Worm (Caenorhabditis elegans) whole organism, midembryonic: ENCODE results near the gene emre-1.
A peak's percentile ranks its signal among the peaks of the same experiment; 100 is the strongest.

Experiments used
- T22C8.4 ChIP-seq: fragments of 200-800 bp; sonication (Bioruptor generic); IDR thresholded peaks from 2 replicates; pipeline ENCODE4 v1.3.6; 2022; ENCODE audit warnings: missing genetic modification characterization, missing compliant biosample characterization
- ztf-29 ChIP-seq: fragments of 200-800 bp; sonication (Bioruptor generic); IDR thresholded peaks from 2 replicates; pipeline ENCODE4 v1.3.6; 2022; ENCODE audit warnings: missing genetic modification reagents, missing genetic modification characterization, missing compliant biosample characterization

DNA sequence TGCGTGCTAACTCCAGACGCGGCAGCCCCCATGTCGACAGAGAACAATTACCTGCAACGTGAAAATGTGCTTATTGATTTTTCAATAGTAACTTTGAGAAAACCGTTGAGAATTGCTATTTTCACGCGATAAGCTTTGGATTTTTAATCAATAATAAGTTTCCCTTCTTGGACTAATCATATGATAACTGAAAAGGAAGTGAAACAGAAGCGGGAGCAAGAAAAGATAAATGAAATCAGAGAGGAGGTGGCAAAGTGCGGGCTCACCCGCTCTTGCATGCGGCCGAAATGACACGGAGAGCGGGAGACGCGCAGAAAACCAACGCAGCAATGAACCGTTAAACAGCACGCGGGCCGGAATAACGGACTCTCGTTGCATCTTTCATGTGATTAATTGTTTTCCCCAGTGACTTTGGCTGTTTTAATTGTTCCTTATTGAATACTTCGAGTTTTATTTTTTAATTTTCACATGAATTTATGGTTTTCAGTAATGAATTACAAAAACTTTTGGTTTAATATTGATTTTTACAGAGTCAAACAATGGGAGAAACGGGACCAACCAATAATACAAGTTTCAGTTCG, 9.2 kb upstream of the emre-1 start, which contains the start of the genes flwr-1 and tbc-1:
- TF ChIP-seq ztf-29 (GFP tag; lab: Robert Waterston, UW) (no peak), T22C8.4 (GFP tag; lab: Robert Waterston, UW) (0 out of 2 replicates have a peak, but pooled peaks have one; percentile 39)
